Worm (Caenorhabditis elegans): ENCODE data around the gene rcq-5.

DNA sequence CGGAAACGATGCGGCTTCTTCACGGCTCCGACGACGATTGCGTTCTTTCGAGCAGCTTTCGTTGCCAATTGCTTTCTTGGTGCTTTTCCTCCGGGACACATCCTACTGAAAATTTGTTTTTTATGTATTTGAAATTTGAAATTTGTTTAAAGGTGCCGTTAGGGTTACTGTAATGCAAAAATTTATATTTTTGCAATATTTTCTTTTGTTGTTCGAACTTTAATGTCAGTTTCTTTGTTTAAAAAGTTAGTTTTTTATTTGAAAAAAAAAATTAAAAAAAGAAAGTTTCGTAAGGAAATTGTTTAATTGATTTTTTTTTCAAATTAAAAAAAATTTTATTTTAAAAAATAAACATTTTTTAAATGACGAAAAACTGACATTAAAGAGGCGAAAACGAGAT is 867 bp upstream of the rcq-5 start, which contains the start of gene his-69:
- TF ChIP-seq ref-1 (GFP tag; conservative IDR thresholded peaks at IDR 0.05) (no peak), ztf-23 (GFP tag; IDR thresholded peaks at IDR 0.05) (no peak), klf-2 (GFP tag; conservative IDR thresholded peaks at IDR 0.05) (no peak), cog-1 (tag; optimal IDR thresholded peaks at IDR 0.05) (no peak), T22C8.4 (GFP tag; IDR thresholded peaks at IDR 0.05) (no peak)

All from whole organism, midembryonic.